Fruit fly (Drosophila melanogaster): ENCODE data around the gene Fim.

Fim gene

dm6 chrX:17313346-17313745, 11.6 kb upstream of the Fim start:
- peak; percentile 26 for TF ChIP-seq Eip78C (GFP tag)
- TF ChIP-seq CG3919 (GFP tag; optimal IDR thresholded peaks at IDR 0.05): no peak
- peak; percentile 65 for TF ChIP-seq dsx (GFP tag; optimal IDR thresholded peaks at IDR 0.05; ENCODE audit: poor library complexity, severe bottlenecking)

- TF ChIP-seq Met (GFP tag; optimal IDR thresholded peaks at IDR 0.05) (no peak), Sox15 (GFP tag; optimal IDR thresholded peaks at IDR 0.05) (no peak), fd59A (GFP tag; optimal IDR thresholded peaks at IDR 0.05) (no peak), CG11762 (GFP tag; optimal IDR thresholded peaks at IDR 0.05; ENCODE audit: insufficient read depth) (no peak), Ets21C (GFP tag; optimal IDR thresholded peaks at IDR 0.05) (no peak), spab (GFP tag; optimal IDR thresholded peaks at IDR 0.05) (no peak), Blimp-1 (GFP tag; optimal IDR thresholded peaks at IDR 0.05) (no peak), CG6163 (GFP tag; IDR thresholded peaks at IDR 0.05) (no peak), Lpt (GFP tag; optimal IDR thresholded peaks at IDR 0.05) (no peak), Sox102F (GFP tag; optimal IDR thresholded peaks at IDR 0.05) (no peak), CG10669 (GFP tag; optimal IDR thresholded peaks at IDR 0.05) (no peak), CG3919 (GFP tag; optimal IDR thresholded peaks at IDR 0.05) (no peak), net (GFP tag; optimal IDR thresholded peaks at IDR 0.05) (no peak), lz (GFP tag; optimal IDR thresholded peaks at IDR 0.05) (no peak), CG7368 (GFP tag; optimal IDR thresholded peaks at IDR 0.05) (no peak), CG1621 (tag; optimal IDR thresholded peaks at IDR 0.05) (no peak), CG8319 (GFP tag; optimal IDR thresholded peaks at IDR 0.05) (no peak), Gug (GFP tag; IDR thresholded peaks at IDR 0.05) (no peak)
Observed at dm6 chrX:17308211-17308610, 6.5 kb upstream of the Fim start.

dm6 chrX:17305544-17305943, 3.8 kb upstream of the Fim start:
- TF ChIP-seq fkh (GFP tag; optimal IDR thresholded peaks at IDR 0.05): peak; percentile 19
- no peak for TF ChIP-seq CG6276 (GFP tag; optimal IDR thresholded peaks at IDR 0.05)
- TF ChIP-seq esn (GFP tag; optimal IDR thresholded peaks at IDR 0.05): no peak
- peak; percentile 10 for TF ChIP-seq Eip78C (GFP tag)
- TF ChIP-seq CG6808 (GFP tag; optimal IDR thresholded peaks at IDR 0.05): peak; percentile 100
- TF ChIP-seq fd59A (GFP tag; optimal IDR thresholded peaks at IDR 0.05): no peak

- TF ChIP-seq svp (GFP tag) (peak; percentile 98), Sox14 (GFP tag; optimal IDR thresholded peaks at IDR 0.05) (peak; percentile 15), CG6854 (GFP tag; optimal IDR thresholded peaks at IDR 0.05) (peak; percentile 43), Eip78C (GFP tag) (peak; percentile 19), dac (GFP tag; optimal IDR thresholded peaks at IDR 0.05) (no peak), CG6276 (GFP tag; optimal IDR thresholded peaks at IDR 0.05) (no peak), dsx (GFP tag; optimal IDR thresholded peaks at IDR 0.05; ENCODE audit: poor library complexity, severe bottlenecking) (peak; percentile 51), ss (GFP tag; optimal IDR thresholded peaks at IDR 0.05) (peak in 1 of 2 experiments; percentile 1)
Observed at dm6 chrX:17302202-17303061, 703 bp upstream of the Fim start.

- TF ChIP-seq esn (GFP tag; optimal IDR thresholded peaks at IDR 0.05) (peak; percentile 54), ss (GFP tag; optimal IDR thresholded peaks at IDR 0.05) (peak; percentile 85 to 86), CG10669 (GFP tag; optimal IDR thresholded peaks at IDR 0.05) (peak; percentile 87), Ets96B (tag; optimal IDR thresholded peaks at IDR 0.05) (peak; percentile 88), CG11294 (GFP tag; IDR thresholded peaks at IDR 0.05) (peak; percentile 27; the same call in 1 of the 2 replicates), Blimp-1 (GFP tag; optimal IDR thresholded peaks at IDR 0.05) (peak; percentile 81), OdsH (GFP tag; optimal IDR thresholded peaks at IDR 0.05) (peak; percentile 61), acj6 (GFP tag; optimal IDR thresholded peaks at IDR 0.05) (peak; percentile 64), Gug (GFP tag; IDR thresholded peaks at IDR 0.05) (peak; percentile 47), Eip93F (GFP tag; optimal IDR thresholded peaks at IDR 0.05) (peak; percentile 54), spab (GFP tag; optimal IDR thresholded peaks at IDR 0.05) (peak; percentile 85), Met (GFP tag; optimal IDR thresholded peaks at IDR 0.05) (peak; percentile 52), CG9139 (GFP tag; optimal IDR thresholded peaks at IDR 0.05) (peak; percentile 71), CG11902 (GFP tag; optimal IDR thresholded peaks at IDR 0.05) (peak; percentile 74), Sox102F (GFP tag; optimal IDR thresholded peaks at IDR 0.05) (peak; percentile 56), achi (GFP tag; optimal IDR thresholded peaks at IDR 0.05) (peak; percentile 59), Eip78C (GFP tag) (peak; percentile 85), Hr39 (GFP tag; optimal IDR thresholded peaks at IDR 0.05) (peak; percentile 75), CG11762 (GFP tag; optimal IDR thresholded peaks at IDR 0.05; ENCODE audit: insufficient read depth) (peak; percentile 64), CG6163 (GFP tag; IDR thresholded peaks at IDR 0.05) (peak; percentile 65; the same call in 2 of the 3 replicates), dsx (GFP tag; optimal IDR thresholded peaks at IDR 0.05; ENCODE audit: poor library complexity, severe bottlenecking) (peak; percentile 65), CG1621 (tag; optimal IDR thresholded peaks at IDR 0.05) (peak; percentile 80), CG8119 (GFP tag; IDR thresholded peaks at IDR 0.05) (peak; percentile 65; the same call in 2 of the 3 replicates)
Observed at dm6 chrX:17300609-17301208, 1.0 kb downstream of the Fim start.

Data from whole organism, prepupa.